Worm (Caenorhabditis elegans): ENCODE data around the gene tat-3.

The tat-3 gene

DNA sequence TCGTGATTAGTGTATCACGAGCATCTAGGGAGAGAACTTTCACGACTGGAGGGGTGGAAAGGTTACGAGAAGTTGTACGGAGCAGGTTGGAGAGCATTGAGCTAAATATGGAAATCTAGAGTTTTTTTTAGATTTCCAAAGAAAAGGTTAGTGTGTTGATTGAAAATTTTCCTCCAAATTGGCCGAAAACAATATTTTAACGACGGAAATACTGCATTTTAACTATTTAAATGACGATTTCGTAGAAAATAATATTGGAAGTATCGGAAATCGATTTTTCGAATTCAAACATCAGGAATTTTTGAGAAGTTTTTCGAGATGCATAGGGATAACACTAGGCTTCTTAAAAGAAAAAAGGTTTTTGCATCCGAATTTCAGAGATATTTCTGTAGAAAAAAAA, 27.9 kb upstream of the tat-3 start, which contains the start of gene K01G5.10:
Gene K01G5.10 (minus strand): TSS at position 101 of the 400 bp plus-strand sequence.
- TF ChIP-seq tbx-8 (GFP tag; optimal IDR thresholded peaks at IDR 0.05) (no peak), lsy-2 (tag; optimal IDR thresholded peaks at IDR 0.05) (no peak), drap-1 (GFP tag; optimal IDR thresholded peaks at IDR 0.05) (no peak), elt-1 (tag; optimal IDR thresholded peaks at IDR 0.05; ENCODE audit: borderline replicate concordance, insufficient read depth) (no peak), unc-62 (GFP tag; optimal IDR thresholded peaks at IDR 0.05) (no peak), sptf-1 (tag; optimal IDR thresholded peaks at IDR 0.05) (no peak), cnd-1 (tag; optimal IDR thresholded peaks at IDR 0.05) (no peak), ces-1 (GFP tag; optimal IDR thresholded peaks at IDR 0.05) (no peak), ceh-39 (tag; optimal IDR thresholded peaks at IDR 0.05) (no peak), nhr-28 (tag; optimal IDR thresholded peaks at IDR 0.05) (no peak), nhr-237 (tag; optimal IDR thresholded peaks at IDR 0.05) (no peak), mls-2 (tag; optimal IDR thresholded peaks at IDR 0.05) (no peak), lin-32 (GFP tag; optimal IDR thresholded peaks at IDR 0.05) (no peak), mep-1 (tag; optimal IDR thresholded peaks at IDR 0.05) (no peak), mab-5 (tag; optimal IDR thresholded peaks at IDR 0.05) (no peak), unc-120 (tag; optimal IDR thresholded peaks at IDR 0.05; ENCODE audit: poor library complexity, severe bottlenecking) (no peak), hlh-1 (tag; optimal IDR thresholded peaks at IDR 0.05) (no peak), nhr-12 (tag; optimal IDR thresholded peaks at IDR 0.05) (no peak), ztf-11 (tag; optimal IDR thresholded peaks at IDR 0.05) (no peak), ceh-43 (GFP tag; optimal IDR thresholded peaks at IDR 0.05) (no peak)

DNA sequence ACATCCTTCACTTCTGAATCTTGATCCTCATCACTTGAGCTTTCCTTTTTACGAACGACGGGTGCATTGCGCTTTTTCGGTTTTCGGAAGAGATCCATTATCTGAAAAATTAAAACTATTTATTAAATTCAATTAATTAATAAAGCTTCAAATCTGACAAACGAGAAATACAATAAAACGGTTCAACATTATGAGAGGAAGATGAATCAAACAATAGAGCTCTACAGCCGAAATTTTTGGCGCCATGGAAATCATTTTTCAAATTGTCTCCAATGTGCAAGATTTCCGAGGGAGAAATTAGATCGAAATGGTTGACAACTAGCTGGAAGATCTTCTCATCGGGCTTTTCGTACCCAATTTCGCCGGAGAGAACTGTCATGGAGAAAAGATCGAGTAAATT, 27.0 kb upstream of the tat-3 start, which contains the start of gene rnf-113:
Gene rnf-113 (minus strand): TSS at position 101 of the 400 bp plus-strand sequence.
- TF ChIP-seq cnd-1 (tag; optimal IDR thresholded peaks at IDR 0.05): no peak
- no peak for TF ChIP-seq zip-8 (tag; optimal IDR thresholded peaks at IDR 0.05)
- TF ChIP-seq ztf-11 (tag; optimal IDR thresholded peaks at IDR 0.05): no peak
- TF ChIP-seq sem-2 (GFP tag; optimal IDR thresholded peaks at IDR 0.05): no peak
- no peak for TF ChIP-seq ceh-83 (GFP tag; optimal IDR thresholded peaks at IDR 0.05)
- TF ChIP-seq hlh-1 (tag; optimal IDR thresholded peaks at IDR 0.05): no peak
- TF ChIP-seq blmp-1 (tag; optimal IDR thresholded peaks at IDR 0.05): no peak
- no peak for TF ChIP-seq nhr-28 (tag; optimal IDR thresholded peaks at IDR 0.05)

DNA sequence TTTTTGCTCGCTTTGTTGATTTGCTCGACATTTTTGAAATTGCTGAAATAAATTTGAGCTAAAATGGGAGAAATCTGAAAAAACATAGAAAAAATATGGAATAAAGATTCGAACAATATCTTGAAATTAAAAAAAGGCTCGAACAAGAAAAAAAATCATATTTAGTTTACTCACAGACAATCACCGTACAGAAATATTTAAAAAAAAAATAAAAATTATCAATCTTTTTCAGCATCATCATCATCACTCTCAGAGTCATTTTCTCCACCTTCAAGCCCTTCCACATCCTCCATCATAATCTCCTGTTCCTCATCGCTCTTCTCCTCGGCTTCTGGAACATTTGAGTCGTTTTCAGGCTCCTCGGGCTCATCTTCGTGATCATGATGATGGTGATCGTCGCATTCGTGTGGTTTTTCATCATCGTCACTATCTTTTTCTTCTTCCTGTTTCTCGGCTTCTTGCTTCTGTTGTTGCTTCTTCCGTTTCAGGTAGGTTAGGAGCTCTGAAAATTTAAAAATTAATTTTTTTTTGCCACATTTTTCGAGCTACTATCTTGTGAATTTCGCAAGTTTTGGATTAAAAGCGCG, 25.1 kb upstream of the tat-3 start, which contains the start of gene hpl-2:
Gene hpl-2 (minus strand): TSS at position 51 of the 587 bp plus-strand sequence.
- no peak for TF ChIP-seq elt-1 (tag; optimal IDR thresholded peaks at IDR 0.05; ENCODE audit: borderline replicate concordance, insufficient read depth)
- no peak for TF ChIP-seq blmp-1 (tag; optimal IDR thresholded peaks at IDR 0.05)
- TF ChIP-seq nhr-28 (tag; optimal IDR thresholded peaks at IDR 0.05): no peak
- no peak for TF ChIP-seq mab-5 (tag; optimal IDR thresholded peaks at IDR 0.05)
- TF ChIP-seq ceh-83 (GFP tag; optimal IDR thresholded peaks at IDR 0.05): no peak
- no peak for TF ChIP-seq nhr-2 (tag; optimal IDR thresholded peaks at IDR 0.05)
- TF ChIP-seq snpc-4 (tag; optimal IDR thresholded peaks at IDR 0.05): no peak
- no peak for TF ChIP-seq zip-8 (tag; optimal IDR thresholded peaks at IDR 0.05)
- no peak for TF ChIP-seq mls-2 (tag; optimal IDR thresholded peaks at IDR 0.05)
- no peak for TF ChIP-seq unc-120 (tag; optimal IDR thresholded peaks at IDR 0.05; ENCODE audit: poor library complexity, severe bottlenecking)
- no peak for TF ChIP-seq ztf-11 (tag; optimal IDR thresholded peaks at IDR 0.05)
- no peak for TF ChIP-seq ceh-39 (tag; optimal IDR thresholded peaks at IDR 0.05)
- no peak for TF ChIP-seq lsy-2 (tag; optimal IDR thresholded peaks at IDR 0.05)
- no peak for TF ChIP-seq pha-4 (tag; optimal IDR thresholded peaks at IDR 0.05)

- TF ChIP-seq nhr-28 (tag; optimal IDR thresholded peaks at IDR 0.05): no peak
- no peak for TF ChIP-seq hlh-1 (tag; optimal IDR thresholded peaks at IDR 0.05)
- TF ChIP-seq mep-1 (tag; optimal IDR thresholded peaks at IDR 0.05): no peak
- no peak for TF ChIP-seq nhr-76 (tag; optimal IDR thresholded peaks at IDR 0.05)
- TF ChIP-seq unc-39 (tag; optimal IDR thresholded peaks at IDR 0.05): no peak
- TF ChIP-seq ztf-11 (tag; optimal IDR thresholded peaks at IDR 0.05): no peak
- TF ChIP-seq sem-2 (GFP tag; optimal IDR thresholded peaks at IDR 0.05): no peak
- no peak for TF ChIP-seq ham-2 (GFP tag; optimal IDR thresholded peaks at IDR 0.05)
- no peak for TF ChIP-seq ces-1 (GFP tag; optimal IDR thresholded peaks at IDR 0.05)
- no peak for TF ChIP-seq mls-2 (tag; optimal IDR thresholded peaks at IDR 0.05)
- TF ChIP-seq lin-32 (GFP tag; optimal IDR thresholded peaks at IDR 0.05): no peak
- no peak for TF ChIP-seq snpc-4 (tag; optimal IDR thresholded peaks at IDR 0.05)
- no peak for TF ChIP-seq ceh-43 (GFP tag; optimal IDR thresholded peaks at IDR 0.05)
- TF ChIP-seq lin-13 (tag; optimal IDR thresholded peaks at IDR 0.05): no peak
- TF ChIP-seq M03D4.4 (tag; optimal IDR thresholded peaks at IDR 0.05): no peak
- TF ChIP-seq nhr-12 (tag; optimal IDR thresholded peaks at IDR 0.05): no peak
Observed at ce11 chrIII:10754379-10754778, 23.9 kb upstream of the tat-3 start.
